Worm (Caenorhabditis elegans) whole organism, mixed stage, embryonic: ENCODE measurements around the gene chil-16.

Experiments used
- M03D4.4 ChIP-seq: sonication (generic microtip); optimal IDR thresholded peaks from 2 replicates; lab custom pipeline; 2017; ENCODE audit warnings: mild to moderate bottlenecking, missing genetic modification characterization, missing compliant biosample characterization
- bed-3 ChIP-seq: fragments of 200-800 bp; sonication (Bioruptor generic); optimal IDR thresholded peaks from 3 replicates; lab custom pipeline; 2018; ENCODE audit warnings: mild to moderate bottlenecking, missing genetic modification characterization, moderate library complexity, missing compliant biosample characterization
- blmp-1 ChIP-seq: fragments of 150-350 bp; optimal IDR thresholded peaks from 2 replicates; lab custom pipeline; 2014; ENCODE audit warnings: missing biosample characterization, missing genetic modification characterization
- ceh-39 ChIP-seq: fragments of 150-350 bp; optimal IDR thresholded peaks from 2 replicates; lab custom pipeline; 2014; ENCODE audit warnings: missing biosample characterization, missing genetic modification characterization
- ceh-43 ChIP-seq: fragments of 200-800 bp; sonication (Bioruptor generic); optimal IDR thresholded peaks from 2 replicates; lab custom pipeline; 2018; ENCODE audit warnings: mild to moderate bottlenecking, missing genetic modification characterization, moderate library complexity, missing compliant biosample characterization
- ceh-83 ChIP-seq: fragments of 200-800 bp; sonication (Bioruptor generic); optimal IDR thresholded peaks from 2 replicates; lab custom pipeline; 2018; ENCODE audit warnings: mild to moderate bottlenecking, missing genetic modification characterization, missing compliant biosample characterization
- ces-1 ChIP-seq: fragments of 150-350 bp; optimal IDR thresholded peaks from 2 replicates; lab custom pipeline; 2014; ENCODE audit warnings: missing biosample characterization, missing genetic modification reagents, missing genetic modification characterization
- elt-1 ChIP-seq: sonication (generic microtip); optimal IDR thresholded peaks from 2 replicates; lab custom pipeline; 2017; ENCODE audit warnings: missing genetic modification characterization, mild to moderate bottlenecking, missing compliant biosample characterization, antibody characterized with exemption, moderate library complexity, borderline replicate concordance; ENCODE audit not compliant: insufficient read depth
- elt-3 ChIP-seq: fragments of 150-350 bp; optimal IDR thresholded peaks from 2 replicates; lab custom pipeline; 2014; ENCODE audit warnings: missing biosample characterization, missing genetic modification characterization
- flh-1 ChIP-seq: fragments of 200-800 bp; sonication (Bioruptor generic); optimal IDR thresholded peaks from 2 replicates; lab custom pipeline; 2018; ENCODE audit warnings: mild to moderate bottlenecking, missing genetic modification characterization, moderate library complexity, missing compliant biosample characterization
- ham-2 ChIP-seq: fragments of 200-800 bp; sonication (Bioruptor generic); optimal IDR thresholded peaks from 2 replicates; lab custom pipeline; 2018; ENCODE audit warnings: mild to moderate bottlenecking, missing genetic modification characterization, missing compliant biosample characterization
- hlh-1 ChIP-seq: fragments of 150-350 bp; optimal IDR thresholded peaks from 2 replicates; lab custom pipeline; 2014; ENCODE audit warnings: missing biosample characterization, missing genetic modification reagents, missing genetic modification characterization
- lin-13 ChIP-seq: fragments of 150-350 bp; optimal IDR thresholded peaks from 2 replicates; lab custom pipeline; 2014; ENCODE audit warnings: missing biosample characterization, missing genetic modification characterization
- lsy-2 ChIP-seq: fragments of 150-350 bp; optimal IDR thresholded peaks from 2 replicates; lab custom pipeline; 2014; ENCODE audit warnings: missing biosample characterization, missing genetic modification characterization
- mab-5 ChIP-seq: fragments of 150-350 bp; optimal IDR thresholded peaks from 2 replicates; lab custom pipeline; 2014; ENCODE audit warnings: missing biosample characterization, missing genetic modification characterization
- mep-1 ChIP-seq: fragments of 150-350 bp; optimal IDR thresholded peaks from 2 replicates; lab custom pipeline; 2017; ENCODE audit warnings: missing biosample characterization, missing genetic modification reagents, missing genetic modification characterization, inconsistent platforms
- mls-2 ChIP-seq: sonication (generic microtip); optimal IDR thresholded peaks from 2 replicates; lab custom pipeline; 2016; ENCODE audit warnings: mild to moderate bottlenecking, missing genetic modification characterization, moderate library complexity, missing compliant biosample characterization
- nhr-12 ChIP-seq: fragments of 150-350 bp; optimal IDR thresholded peaks from 2 replicates; lab custom pipeline; 2014; ENCODE audit warnings: missing biosample characterization, missing genetic modification characterization
- nhr-2 ChIP-seq: fragments of 150-350 bp; optimal IDR thresholded peaks from 2 replicates; lab custom pipeline; 2014; ENCODE audit warnings: missing biosample characterization, missing genetic modification characterization
- nhr-237 ChIP-seq: fragments of 150-350 bp; optimal IDR thresholded peaks from 2 replicates; lab custom pipeline; 2014; ENCODE audit warnings: missing biosample characterization, missing genetic modification characterization
- nhr-28 ChIP-seq: fragments of 150-350 bp; optimal IDR thresholded peaks from 2 replicates; lab custom pipeline; 2014; ENCODE audit warnings: missing biosample characterization, missing genetic modification characterization
- nhr-76 ChIP-seq: sonication (generic microtip); optimal IDR thresholded peaks from 2 replicates; lab custom pipeline; 2017; ENCODE audit warnings: missing biosample characterization, missing genetic modification characterization
- pha-4 ChIP-seq: fragments of 150-350 bp; optimal IDR thresholded peaks from 2 replicates; lab custom pipeline; 2018; ENCODE audit warnings: missing biosample characterization, missing genetic modification reagents, missing genetic modification characterization
- sem-2 ChIP-seq: fragments of 200-800 bp; sonication (Bioruptor generic); optimal IDR thresholded peaks from 2 replicates; lab custom pipeline; 2018; ENCODE audit warnings: mild to moderate bottlenecking, missing genetic modification characterization, missing compliant biosample characterization
- snpc-4 ChIP-seq: fragments of 150-350 bp; optimal IDR thresholded peaks from 2 replicates; lab custom pipeline; 2014; ENCODE audit warnings: missing biosample characterization, missing genetic modification characterization
- unc-120 ChIP-seq: sonication (generic microtip); optimal IDR thresholded peaks from 2 replicates; lab custom pipeline; 2017; ENCODE audit warnings: missing genetic modification characterization, missing compliant biosample characterization; ENCODE audit not compliant: poor library complexity, severe bottlenecking
- zip-8 ChIP-seq: fragments of 150-350 bp; optimal IDR thresholded peaks from 2 replicates; lab custom pipeline; 2014; ENCODE audit warnings: missing biosample characterization, missing genetic modification characterization
- ztf-11 ChIP-seq: fragments of 150-350 bp; optimal IDR thresholded peaks from 2 replicates; lab custom pipeline; 2014; ENCODE audit warnings: missing biosample characterization, missing genetic modification characterization

The chil-16 gene

DNA sequence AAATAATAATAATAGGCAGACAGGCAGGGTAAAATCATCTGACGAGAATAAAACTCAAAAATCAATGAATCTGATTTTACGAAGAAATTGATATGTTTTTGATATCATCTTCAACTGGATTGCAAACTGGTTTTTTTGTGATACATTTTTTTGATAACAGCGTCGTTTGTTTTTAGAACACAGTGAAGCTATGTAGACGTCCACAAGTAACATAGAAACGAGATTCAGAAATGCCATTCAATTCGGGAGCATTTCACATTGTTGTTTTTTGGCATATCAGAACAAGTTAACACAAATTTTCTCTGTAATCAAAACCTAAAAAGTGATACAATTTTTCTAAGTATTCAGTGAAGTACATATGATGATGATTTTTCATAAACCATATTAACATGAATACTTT, 3.5 kb downstream of the chil-16 start, which contains the start of gene chil-13:
TSS of gene chil-13 (minus strand) at position 101 of the 400 bp plus-strand sequence.
- TF ChIP-seq zip-8 (tag; lab: Kevin White, UChicago) = no peak
- no peak for TF ChIP-seq lin-13 (tag; lab: Kevin White, UChicago)

DNA sequence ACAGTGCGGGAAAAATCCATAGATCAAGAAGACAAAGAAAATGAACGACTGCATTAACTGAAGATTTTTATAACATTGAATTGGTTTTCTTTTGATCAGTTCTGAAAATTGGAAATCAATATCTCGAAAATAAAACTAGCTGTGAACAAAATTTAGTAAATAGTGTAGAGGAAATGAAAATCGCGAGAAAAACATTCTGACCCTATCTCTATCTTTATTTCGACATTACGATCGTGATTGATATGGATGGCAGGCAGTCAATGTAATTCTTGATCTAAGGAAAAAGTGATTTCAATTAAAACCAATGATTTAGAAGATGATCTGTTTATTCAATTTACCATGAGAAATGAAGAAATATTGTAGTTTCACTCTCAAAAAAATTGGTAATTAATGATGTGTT, 5.7 kb downstream of the chil-16 start, which contains the start of gene kin-16:
TSS of gene kin-16 (minus strand) at position 101 of the 400 bp plus-strand sequence.
- no peak for TF ChIP-seq nhr-237 (tag; lab: Kevin White, UChicago)
- TF ChIP-seq mep-1 (tag; lab: Kevin White, UChicago) = no peak
- no peak for TF ChIP-seq ztf-11
- no peak for TF ChIP-seq snpc-4 (tag; lab: Kevin White, UChicago)
- no peak for TF ChIP-seq lsy-2 (tag; lab: Kevin White, UChicago)
- TF ChIP-seq hlh-1 = no peak
- TF ChIP-seq sem-2 = no peak
- TF ChIP-seq lin-13 (tag; lab: Kevin White, UChicago) = no peak
- no peak for TF ChIP-seq ham-2 (GFP tag; lab: Kevin White, UChicago)
- TF ChIP-seq zip-8 (tag; lab: Kevin White, UChicago) = no peak
- TF ChIP-seq elt-3 (tag; lab: Kevin White, UChicago) = no peak
- no peak for TF ChIP-seq ceh-83 (GFP tag; lab: Kevin White, UChicago)
- TF ChIP-seq, all 35 proteins: peak for 0

DNA sequence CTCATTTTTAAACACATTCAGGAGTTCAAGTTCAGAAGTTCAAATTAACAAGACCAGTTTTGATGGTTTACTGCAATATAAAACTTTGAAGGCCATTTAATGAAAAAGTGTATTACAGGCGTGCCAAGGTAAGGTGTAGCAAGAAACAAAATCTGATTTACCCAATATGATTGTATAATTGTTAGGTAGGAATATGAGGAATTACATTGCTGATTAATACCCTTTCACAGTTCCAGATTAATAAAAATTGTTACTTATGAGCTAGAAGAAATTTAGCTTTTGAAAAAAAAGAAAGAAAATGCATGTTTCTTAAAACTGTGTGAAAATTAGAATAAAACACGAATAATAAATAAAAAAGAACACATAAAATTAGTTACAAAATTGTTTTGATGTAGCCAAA, 8.1 kb downstream of the chil-16 start, which contains the start of gene kin-15:
TSS of gene kin-15 (minus strand) at position 101 of the 400 bp plus-strand sequence.
- no peak for TF ChIP-seq M03D4.4 (tag; lab: Kevin White, UChicago)
- no peak for TF ChIP-seq lin-13 (tag; lab: Kevin White, UChicago)
- TF ChIP-seq unc-120 (tag; lab: Kevin White, UChicago) = no peak
- TF ChIP-seq ham-2 (GFP tag; lab: Kevin White, UChicago) = no peak
- TF ChIP-seq ces-1 (GFP tag; lab: Kevin White, UChicago) = no peak
- TF ChIP-seq nhr-76 (tag; lab: Kevin White, UChicago) = no peak
- no peak for TF ChIP-seq ceh-39 (tag; lab: Kevin White, UChicago)
- TF ChIP-seq ceh-43 (GFP tag; lab: Kevin White, UChicago) = no peak
- TF ChIP-seq blmp-1 (tag; lab: Kevin White, UChicago) = no peak
- TF ChIP-seq nhr-237 (tag; lab: Kevin White, UChicago) = no peak
- TF ChIP-seq ceh-83 (GFP tag; lab: Kevin White, UChicago) = no peak
- no peak for TF ChIP-seq bed-3 (GFP tag; lab: Kevin White, UChicago)
- no peak for TF ChIP-seq mab-5 (tag; lab: Kevin White, UChicago)

DNA sequence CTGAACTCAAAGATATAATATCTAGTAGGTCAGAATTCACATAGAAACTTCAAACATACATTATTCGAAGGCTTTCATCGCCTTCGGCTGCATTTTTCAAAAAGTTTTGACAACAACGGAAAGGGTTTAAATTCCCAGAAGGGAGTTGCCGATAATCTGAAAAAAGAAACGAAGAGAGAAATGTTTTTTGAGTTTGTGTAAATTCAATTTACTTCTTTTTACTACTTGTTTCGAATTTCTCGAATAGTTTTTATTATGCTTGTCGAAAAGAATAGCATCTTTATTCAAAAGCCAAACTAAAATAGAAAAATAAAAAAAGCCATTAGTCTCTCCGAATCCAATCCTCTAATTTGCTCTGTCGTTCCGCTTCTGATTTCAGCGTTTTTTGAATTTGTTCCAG, 10.6 kb downstream of the chil-16 start:
- TF ChIP-seq nhr-2 (tag; lab: Kevin White, UChicago) (no peak), nhr-12 (no peak), flh-1 (GFP tag; lab: Kevin White, UChicago) (no peak), ces-1 (GFP tag; lab: Kevin White, UChicago) (peak; percentile 27), nhr-28 (no peak)

DNA sequence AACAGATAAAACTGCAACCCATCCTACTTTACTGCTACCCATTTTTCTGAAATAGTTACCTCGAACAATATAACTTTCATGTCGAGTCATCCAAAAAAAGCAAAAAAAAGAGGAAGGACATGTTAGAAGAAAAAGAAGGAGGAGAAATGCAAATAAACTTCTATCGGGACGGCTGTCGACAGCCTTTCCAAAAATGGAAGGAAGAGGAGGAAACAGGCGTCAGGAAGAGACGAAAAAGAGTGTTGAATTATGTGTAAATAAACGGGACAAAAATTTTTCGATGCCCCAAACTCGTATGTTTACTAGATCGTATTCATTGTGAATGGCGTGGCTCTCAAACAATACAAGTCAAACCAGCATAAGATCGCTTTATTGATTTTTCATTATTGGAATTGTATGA, 14.1 kb downstream of the chil-16 start, which contains the start of gene M176.5:
TSS of gene M176.5 (minus strand) at position 101 of the 400 bp plus-strand sequence.
- TF ChIP-seq blmp-1 (tag; lab: Kevin White, UChicago) = no peak
- no peak for TF ChIP-seq zip-8 (tag; lab: Kevin White, UChicago)
- no peak for TF ChIP-seq nhr-12
- TF ChIP-seq snpc-4 (tag; lab: Kevin White, UChicago) = no peak
- TF ChIP-seq lsy-2 (tag; lab: Kevin White, UChicago) = no peak
- TF ChIP-seq nhr-28 = no peak
- TF ChIP-seq bed-3 (GFP tag; lab: Kevin White, UChicago) = no peak
- no peak for TF ChIP-seq pha-4 (tag; lab: Kevin White, UChicago)
- no peak for TF ChIP-seq nhr-2 (tag; lab: Kevin White, UChicago)
- no peak for TF ChIP-seq ham-2 (GFP tag; lab: Kevin White, UChicago)
- no peak for TF ChIP-seq unc-120 (tag; lab: Kevin White, UChicago)
- TF ChIP-seq mls-2 = no peak
- no peak for TF ChIP-seq elt-1

DNA sequence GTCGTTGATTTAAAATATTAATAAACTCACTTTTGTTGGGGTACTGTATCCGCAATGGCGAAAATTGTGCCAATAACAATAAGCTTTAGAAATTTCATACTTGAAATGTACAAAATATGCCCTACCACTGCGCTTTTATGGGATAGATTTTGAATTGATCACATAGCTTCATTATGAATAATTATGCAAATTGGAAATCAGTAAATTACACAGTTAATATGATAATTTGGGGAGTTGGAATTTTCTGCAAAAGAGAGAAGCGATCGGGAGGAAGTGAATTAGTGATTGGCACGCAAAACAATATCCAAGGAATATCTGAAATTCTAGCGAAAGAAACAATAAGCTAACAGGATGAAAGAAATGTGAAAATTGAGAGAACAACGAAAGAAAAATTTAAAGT, 15.7 kb downstream of the chil-16 start, which contains the start of gene M176.10:
TSS of gene M176.10 (minus strand) at position 101 of the 400 bp plus-strand sequence.
- TF ChIP-seq ceh-43 (GFP tag; lab: Kevin White, UChicago) = no peak
- TF ChIP-seq ces-1 (GFP tag; lab: Kevin White, UChicago) = no peak
- no peak for TF ChIP-seq lsy-2 (tag; lab: Kevin White, UChicago)
- no peak for TF ChIP-seq ham-2 (GFP tag; lab: Kevin White, UChicago)
- TF ChIP-seq, all 35 proteins: peak for 0
